Fruit fly (Drosophila melanogaster): ENCODE results near the gene eIF5B.

The eIF5B gene

DNA sequence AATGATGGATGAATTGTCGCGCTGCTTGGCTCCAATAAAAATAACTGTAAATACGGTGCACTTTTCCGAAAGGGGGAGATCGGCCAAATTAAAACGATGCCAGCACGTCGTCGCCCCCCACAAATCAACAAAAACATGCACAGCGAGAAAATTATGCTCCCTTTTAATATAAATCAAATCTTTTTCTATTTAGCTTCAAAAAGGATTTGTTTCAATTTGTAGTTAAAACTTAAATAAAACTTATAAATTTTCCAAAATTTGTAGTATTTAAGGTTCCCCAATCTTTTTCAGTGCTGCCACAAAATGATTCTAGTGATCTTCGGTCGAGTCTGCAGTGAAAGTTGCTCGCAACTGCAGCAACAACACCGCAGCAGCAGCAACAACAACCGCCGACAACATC is 64.7 kb downstream of the eIF5B start (continued):
- no peak for TF ChIP-seq Hr38 (GFP tag; optimal IDR thresholded peaks at IDR 0.05)
- TF ChIP-seq net (GFP tag; optimal IDR thresholded peaks at IDR 0.05), result peak; percentile 84
- TF ChIP-seq lz (GFP tag; optimal IDR thresholded peaks at IDR 0.05), result peak; percentile 73
- peak; percentile 68 for TF ChIP-seq CG7368 (GFP tag; optimal IDR thresholded peaks at IDR 0.05)
- peak; percentile 79 for TF ChIP-seq dac (GFP tag; optimal IDR thresholded peaks at IDR 0.05)
- TF ChIP-seq CG3919 (GFP tag; optimal IDR thresholded peaks at IDR 0.05), result peak; percentile 89
- peak; percentile 83 for TF ChIP-seq fd59A (GFP tag; optimal IDR thresholded peaks at IDR 0.05)
- TF ChIP-seq Sox15 (GFP tag; optimal IDR thresholded peaks at IDR 0.05), result peak; percentile 59
- peak; percentile 35 for TF ChIP-seq vri (GFP tag; optimal IDR thresholded peaks at IDR 0.05)
- peak; percentile 68 for TF ChIP-seq CG31627 (GFP tag; optimal IDR thresholded peaks at IDR 0.05)
- TF ChIP-seq cyc (GFP tag; optimal IDR thresholded peaks at IDR 0.05), result peak; percentile 75
- peak; percentile 81 for TF ChIP-seq esn (GFP tag; optimal IDR thresholded peaks at IDR 0.05)
- TF ChIP-seq fd85E (GFP tag; optimal IDR thresholded peaks at IDR 0.05), result peak; percentile 22
- TF ChIP-seq Met (GFP tag; optimal IDR thresholded peaks at IDR 0.05), result peak; percentile 79
- peak; percentile 27 for TF ChIP-seq CG6854 (GFP tag; optimal IDR thresholded peaks at IDR 0.05)
- peak; percentile 81 for TF ChIP-seq CG11762 (GFP tag; optimal IDR thresholded peaks at IDR 0.05; ENCODE audit: insufficient read depth)
- TF ChIP-seq Hr4 (GFP tag; optimal IDR thresholded peaks at IDR 0.05), result peak; percentile 90
- TF ChIP-seq CG8319 (GFP tag; optimal IDR thresholded peaks at IDR 0.05), result peak; percentile 73
- peak; percentile 89 for TF ChIP-seq CG6808 (GFP tag; optimal IDR thresholded peaks at IDR 0.05)
- peak; percentile 38 for TF ChIP-seq CG11902 (GFP tag; optimal IDR thresholded peaks at IDR 0.05)
- TF ChIP-seq CG10669 (GFP tag; optimal IDR thresholded peaks at IDR 0.05), result peak; percentile 84
- peak; percentile 94 for TF ChIP-seq CG15336 (GFP tag; IDR thresholded peaks at IDR 0.05)
- TF ChIP-seq CG8119 (GFP tag; IDR thresholded peaks at IDR 0.05), result peak; percentile 92
- TF ChIP-seq CG6792 (GFP tag; optimal IDR thresholded peaks at IDR 0.05), result peak; percentile 77
- peak; percentile 80 for TF ChIP-seq topi (GFP tag; optimal IDR thresholded peaks at IDR 0.05)
- TF ChIP-seq CG4318 (GFP tag; optimal IDR thresholded peaks at IDR 0.05), result peak; percentile 89
- peak; percentile 93 for TF ChIP-seq CG6163 (GFP tag; IDR thresholded peaks at IDR 0.05)
- peak; percentile 89 for TF ChIP-seq CG6276 (GFP tag; optimal IDR thresholded peaks at IDR 0.05)
- peak; percentile 77 for TF ChIP-seq Sox102F (GFP tag; optimal IDR thresholded peaks at IDR 0.05)
- TF ChIP-seq eg (GFP tag; IDR thresholded peaks at IDR 0.05), result peak; percentile 92
- TF ChIP-seq CG34406 (GFP tag; optimal IDR thresholded peaks at IDR 0.05), result peak; percentile 85

DNA sequence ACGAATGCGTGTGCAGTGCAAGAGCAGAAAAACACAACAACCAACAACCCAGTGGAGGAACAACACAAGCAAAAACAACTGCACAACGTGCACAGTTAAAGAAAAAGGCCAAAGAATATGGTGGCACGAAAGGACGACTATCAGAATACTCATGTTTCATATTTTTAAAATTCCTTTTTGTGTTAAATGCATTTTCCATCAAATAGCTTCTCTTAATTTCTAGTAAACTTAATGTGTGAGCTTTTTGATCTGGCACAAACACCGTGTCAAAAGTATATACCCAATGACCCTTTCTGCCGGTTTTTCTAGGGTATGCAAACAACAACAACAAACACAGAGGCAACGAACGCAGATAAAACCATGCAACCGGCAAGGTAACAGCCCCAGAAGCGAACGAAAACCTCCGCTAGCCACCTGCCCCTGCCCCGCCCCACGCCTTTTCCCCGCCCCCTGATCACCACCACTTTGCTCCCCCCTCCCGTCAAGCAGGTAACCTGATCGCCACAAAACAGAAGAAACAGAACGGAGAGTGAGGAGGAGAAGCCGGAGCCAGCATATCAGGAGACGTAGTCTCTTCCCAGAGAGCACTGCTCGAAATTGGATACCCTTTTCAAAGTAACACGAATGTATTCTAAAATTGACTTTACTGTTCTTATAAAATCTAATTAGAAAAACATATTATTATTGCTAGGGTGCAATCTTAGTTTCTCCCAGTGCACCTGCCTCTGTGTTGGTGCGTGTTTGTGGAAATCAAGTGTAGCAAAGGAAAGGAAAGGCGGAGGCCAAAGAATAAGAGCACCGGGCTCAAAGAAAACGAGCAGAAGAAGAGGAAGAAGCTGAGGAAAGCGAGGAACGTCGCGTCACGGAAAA is 65.7 kb downstream of the eIF5B start:
- TF ChIP-seq topi (GFP tag; optimal IDR thresholded peaks at IDR 0.05) (peak; percentile 95), OdsH (GFP tag; optimal IDR thresholded peaks at IDR 0.05) (peak; percentile 98), vri (GFP tag; optimal IDR thresholded peaks at IDR 0.05) (peak; percentile 95), CG6808 (GFP tag; optimal IDR thresholded peaks at IDR 0.05) (peak; percentile 92), fkh (GFP tag; optimal IDR thresholded peaks at IDR 0.05) (peak; percentile 24), Gug (GFP tag; IDR thresholded peaks at IDR 0.05) (peak; percentile 91), Ets96B (tag; optimal IDR thresholded peaks at IDR 0.05) (peak; percentile 95), CG6276 (GFP tag; optimal IDR thresholded peaks at IDR 0.05) (peak; percentile 83), CG11294 (GFP tag; IDR thresholded peaks at IDR 0.05) (peak; percentile 74), CG15336 (GFP tag; IDR thresholded peaks at IDR 0.05) (peak; percentile 91), lz (GFP tag; optimal IDR thresholded peaks at IDR 0.05) (peak; percentile 94), CG8632 (GFP tag; optimal IDR thresholded peaks at IDR 0.05) (peak; percentile 91), CG6854 (GFP tag; optimal IDR thresholded peaks at IDR 0.05) (peak; percentile 83), esn (GFP tag; optimal IDR thresholded peaks at IDR 0.05) (peak; percentile 97), acj6 (GFP tag; optimal IDR thresholded peaks at IDR 0.05) (peak; percentile 98), CG7368 (GFP tag; optimal IDR thresholded peaks at IDR 0.05) (peak; percentile 94), CG10669 (GFP tag; optimal IDR thresholded peaks at IDR 0.05) (peak; percentile 95), CG11762 (GFP tag; optimal IDR thresholded peaks at IDR 0.05; ENCODE audit: insufficient read depth) (peak; percentile 92), Eip75B (GFP tag; optimal IDR thresholded peaks at IDR 0.05) (peak; percentile 96), Sox102F (GFP tag; optimal IDR thresholded peaks at IDR 0.05) (peak; percentile 96), CG6792 (GFP tag; optimal IDR thresholded peaks at IDR 0.05) (peak; percentile 97), achi (GFP tag; optimal IDR thresholded peaks at IDR 0.05) (peak; percentile 95), CG32006 (GFP tag; optimal IDR thresholded peaks at IDR 0.05) (peak; percentile 95), Eip93F (GFP tag; optimal IDR thresholded peaks at IDR 0.05) (peak; percentile 87), svp (GFP tag) (peak; percentile 99), CG3919 (GFP tag; optimal IDR thresholded peaks at IDR 0.05) (peak; percentile 98), CG3032 (tag; optimal IDR thresholded peaks at IDR 0.05) (peak; percentile 96), eg (GFP tag; IDR thresholded peaks at IDR 0.05) (peak; percentile 90), Lpt (GFP tag; optimal IDR thresholded peaks at IDR 0.05) (peak; percentile 94), Met (GFP tag; optimal IDR thresholded peaks at IDR 0.05) (peak; percentile 95), pdm3 (GFP tag; optimal IDR thresholded peaks at IDR 0.05) (peak; percentile 98), Eip78C (GFP tag) (peak; percentile 99), Hr38 (GFP tag; optimal IDR thresholded peaks at IDR 0.05) (peak; percentile 31)
